Worm (Caenorhabditis elegans) whole organism, early embryonic: ENCODE measurements around the gene C08H9.16.

Source experiments
- ama-1 ChIP-seq: fragments of 150-350 bp; optimal IDR thresholded peaks from 2 replicates; lab custom pipeline; 2014
- ceh-36 ChIP-seq: sonication (generic microtip); optimal IDR thresholded peaks from 2 replicates; lab custom pipeline; 2016; ENCODE audit warnings: missing genetic modification characterization, inconsistent platforms, missing compliant biosample characterization
- ets-7 ChIP-seq: sonication (generic microtip); optimal IDR thresholded peaks from 2 replicates; lab custom pipeline; 2016; ENCODE audit warnings: missing genotype, missing genetic modification characterization, missing compliant biosample characterization
- flt-1 ChIP-seq: fragments of 200-800 bp; sonication (Bioruptor generic); IDR thresholded peaks from 2 replicates; pipeline ENCODE4 v1.3.6; 2022; ENCODE audit warnings: missing genetic modification characterization, missing compliant biosample characterization
- hmg-4 ChIP-seq: fragments of 200-800 bp; sonication (Bioruptor generic); optimal IDR thresholded peaks from 2 replicates; lab custom pipeline; 2018; ENCODE audit warnings: mild to moderate bottlenecking, missing genetic modification characterization, missing compliant biosample characterization
- hnd-1 ChIP-seq: sonication (generic microtip); optimal IDR thresholded peaks from 2 replicates; lab custom pipeline; 2016; ENCODE audit warnings: missing genetic modification characterization, missing compliant biosample characterization
- scrt-1 ChIP-seq: fragments of 200-800 bp; sonication (Bioruptor generic); IDR thresholded peaks from 2 replicates; pipeline ENCODE4 v1.3.6; 2022; ENCODE audit warnings: missing genetic modification characterization, missing compliant biosample characterization
- tbx-11 ChIP-seq: fragments of 200-800 bp; sonication (Bioruptor generic); IDR thresholded peaks from 2 replicates; pipeline ENCODE4 v1.3.6; 2022; ENCODE audit warnings: missing genetic modification characterization, missing compliant biosample characterization
- tra-4 ChIP-seq: sonication (generic microtip); optimal IDR thresholded peaks from 2 replicates; lab custom pipeline; 2017; ENCODE audit warnings: missing genetic modification characterization, missing compliant biosample characterization

DNA sequence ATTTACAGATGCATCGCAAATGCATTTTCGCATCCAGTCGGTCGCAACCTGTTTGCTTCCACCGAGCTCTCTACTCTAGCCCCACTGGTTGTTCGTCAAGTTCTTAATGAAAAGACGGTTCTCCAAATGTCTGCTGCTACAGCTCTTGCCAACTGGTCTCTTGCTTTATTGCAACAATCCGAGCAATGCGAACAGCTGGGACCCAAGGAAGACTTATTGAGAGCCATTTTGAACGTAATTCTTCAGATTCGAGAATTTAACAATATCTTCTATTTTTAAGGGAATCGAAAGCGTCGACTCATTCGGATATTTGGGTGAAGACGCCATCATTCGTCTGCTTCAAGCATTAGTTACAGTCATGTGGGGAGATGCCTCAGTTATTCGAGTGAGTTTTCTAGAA lies 50.7 kb downstream of the C08H9.16 start:
- TF ChIP-seq scrt-1: no peak
- no peak for TF ChIP-seq ets-7 (tag; lab: Kevin White, UChicago)
- TF ChIP-seq ama-1 (lab: Kevin White, UChicago): no peak
- no peak for TF ChIP-seq hnd-1 (tag; lab: Kevin White, UChicago)
- TF ChIP-seq ceh-36 (tag; lab: Kevin White, UChicago): no peak
- TF ChIP-seq tra-4 (tag; lab: Kevin White, UChicago): no peak
- TF ChIP-seq flt-1 (GFP tag; lab: Robert Waterston, UW): no peak
- TF ChIP-seq tbx-11 (GFP tag; lab: Robert Waterston, UW): no peak
- TF ChIP-seq hmg-4 (GFP tag; lab: Kevin White, UChicago): no peak
